Worm (Caenorhabditis elegans) whole organism, young adult: ENCODE results near the gene pals-19.

ENCODE experiments used
- F10E7.11 ChIP-seq: sonication (generic microtip); optimal IDR thresholded peaks from 2 replicates; lab custom pipeline; 2017; ENCODE audit warnings: mild to moderate bottlenecking, missing genetic modification characterization, moderate library complexity, missing compliant biosample characterization
- F37B4.10 ChIP-seq: fragments of 200-800 bp; sonication (Bioruptor generic); IDR thresholded peaks from 2 replicates; pipeline ENCODE4 v1.3.6; 2022; ENCODE audit warnings: missing genetic modification characterization, missing compliant biosample characterization
- F49E8.2 ChIP-seq: sonication (generic microtip); optimal IDR thresholded peaks from 3 replicates; lab custom pipeline; 2017; ENCODE audit warnings: missing genetic modification characterization, mild to moderate bottlenecking, missing compliant biosample characterization, antibody characterized with exemption, moderate library complexity; ENCODE audit not compliant: insufficient read depth
- F52B5.7 ChIP-seq: sonication (generic microtip); optimal IDR thresholded peaks from 2 replicates; lab custom pipeline; 2016; ENCODE audit warnings: mild to moderate bottlenecking, missing genetic modification characterization, missing compliant biosample characterization
- F57A8.1 ChIP-seq: fragments of 200-800 bp; sonication (Bioruptor generic); optimal IDR thresholded peaks from 2 replicates; lab custom pipeline; 2018; ENCODE audit warnings: mild to moderate bottlenecking, missing genetic modification characterization, moderate library complexity, missing compliant biosample characterization
- K12H6.12 ChIP-seq: fragments of 200-800 bp; sonication (Bioruptor generic); optimal IDR thresholded peaks from 2 replicates; lab custom pipeline; 2018; ENCODE audit warnings: mild to moderate bottlenecking, missing genetic modification characterization, missing compliant biosample characterization
- T07F8.4 ChIP-seq: sonication (generic microtip); optimal IDR thresholded peaks from 2 replicates; lab custom pipeline; 2016; ENCODE audit warnings: mild to moderate bottlenecking, missing genetic modification characterization, moderate library complexity, missing compliant biosample characterization
- T26A5.8 ChIP-seq: sonication (generic microtip); optimal IDR thresholded peaks from 2 replicates; lab custom pipeline; 2016; ENCODE audit warnings: missing genetic modification characterization, missing compliant biosample characterization
- Y56A3A.18 ChIP-seq: fragments of 200-800 bp; sonication (Bioruptor generic); IDR thresholded peaks from 2 replicates; pipeline ENCODE4 v1.3.6; 2022; ENCODE audit warnings: missing genetic modification reagents, missing genetic modification characterization, missing compliant biosample characterization
- Y95B8A.8 ChIP-seq: fragments of 200-800 bp; sonication (Bioruptor generic); IDR thresholded peaks from 2 replicates; pipeline ENCODE4 v1.3.6; 2022; ENCODE audit warnings: missing genetic modification reagents, missing genetic modification characterization, missing compliant biosample characterization
- akir-1 ChIP-seq: fragments of 200-800 bp; sonication (Bioruptor generic); optimal IDR thresholded peaks from 2 replicates; lab custom pipeline; 2018; ENCODE audit warnings: mild to moderate bottlenecking, missing genetic modification characterization, moderate library complexity, missing compliant biosample characterization
- aptf-2 ChIP-seq: fragments of 200-800 bp; sonication (Bioruptor generic); conservative IDR thresholded peaks from 2 replicates; pipeline ENCODE4 v1.3.6; 2022; ENCODE audit warnings: missing genetic modification reagents, missing genetic modification characterization, missing compliant biosample characterization
- atf-7 ChIP-seq: sonication (generic microtip); optimal IDR thresholded peaks from 2 replicates; lab custom pipeline; 2017; ENCODE audit warnings: mild to moderate bottlenecking, missing genetic modification characterization, missing compliant biosample characterization
- attf-3 ChIP-seq: fragments of 200-800 bp; sonication (Bioruptor generic); conservative IDR thresholded peaks from 2 replicates; pipeline ENCODE4 v1.3.6; 2022; ENCODE audit warnings: missing genetic modification reagents, missing genetic modification characterization, missing compliant biosample characterization
- attf-6 ChIP-seq: fragments of 200-800 bp; sonication (Bioruptor generic); IDR thresholded peaks from 2 replicates; pipeline ENCODE4 v1.3.6; 2022; ENCODE audit warnings: missing genetic modification reagents, missing genetic modification characterization, missing compliant biosample characterization
- bed-2 ChIP-seq: fragments of 200-800 bp; sonication (Bioruptor generic); IDR thresholded peaks from 2 replicates; pipeline ENCODE4 v1.3.6; 2022; ENCODE audit warnings: missing genetic modification reagents, missing genetic modification characterization, missing compliant biosample characterization
- cebp-2 ChIP-seq: fragments of 200-800 bp; sonication (Bioruptor generic); IDR thresholded peaks from 2 replicates; pipeline ENCODE4 v1.3.6; 2022; ENCODE audit warnings: missing genetic modification characterization, missing compliant biosample characterization
- egrh-3 ChIP-seq: fragments of 200-800 bp; sonication (Bioruptor generic); IDR thresholded peaks from 2 replicates; pipeline ENCODE4 v1.3.6; 2022; ENCODE audit warnings: missing genetic modification reagents, missing genetic modification characterization, missing compliant biosample characterization
- hmg-1.2 ChIP-seq: fragments of 200-800 bp; sonication (Bioruptor generic); IDR thresholded peaks from 2 replicates; pipeline ENCODE4 v1.3.6; 2022; ENCODE audit warnings: missing genetic modification reagents, missing genetic modification characterization, missing compliant biosample characterization
- hrde-1 ChIP-seq: sonication (generic microtip); optimal IDR thresholded peaks from 2 replicates; lab custom pipeline; 2016; ENCODE audit warnings: missing genetic modification characterization, mild to moderate bottlenecking, missing compliant biosample characterization, moderate library complexity, missing genotype, missing genetic modification reagents, borderline replicate concordance
- hsf-1 ChIP-seq: fragments of 200-800 bp; sonication (Bioruptor generic); IDR thresholded peaks from 2 replicates; pipeline ENCODE4 v1.3.6; 2022; ENCODE audit warnings: missing genetic modification reagents, missing genetic modification characterization, missing compliant biosample characterization
- let-607 ChIP-seq, 2 experiments: fragments of 200-800 bp in 1 of 2; sonication (Bioruptor generic) in 1 of 2; sonication (generic microtip) in 1 of 2; optimal IDR thresholded peaks; 2 replicates each; lab custom pipeline; 2016 to 2018; ENCODE audit warnings: mild to moderate bottlenecking in 2 of 2, missing compliant biosample characterization in 2 of 2, missing genetic modification characterization in 2 of 2, moderate library complexity in 2 of 2, missing genotype in 1 of 2
- lin-35 ChIP-seq, 3 experiments: fragments of 150-350 bp in 2 of 3; sonication (generic microtip) in 1 of 3; optimal IDR thresholded peaks; 2 replicates each; lab custom pipeline; 2014 to 2018; ENCODE audit warnings: missing biosample characterization in 3 of 3, missing genetic modification characterization in 3 of 3, missing genetic modification reagents in 3 of 3
- lin-54 ChIP-seq: fragments of 200-800 bp; sonication (Bioruptor generic); optimal IDR thresholded peaks from 2 replicates; lab custom pipeline; 2018; ENCODE audit warnings: mild to moderate bottlenecking, missing genetic modification characterization, missing compliant biosample characterization
- lir-1 ChIP-seq: fragments of 200-800 bp; sonication (Bioruptor generic); conservative IDR thresholded peaks from 2 replicates; pipeline ENCODE4 v1.3.6; 2022; ENCODE audit warnings: missing genetic modification reagents, missing genetic modification characterization, missing compliant biosample characterization
- madf-10 ChIP-seq: sonication (generic microtip); optimal IDR thresholded peaks from 2 replicates; lab custom pipeline; 2016; ENCODE audit warnings: mild to moderate bottlenecking, missing genetic modification characterization, missing compliant biosample characterization
- madf-3 ChIP-seq: fragments of 200-800 bp; sonication (Bioruptor generic); IDR thresholded peaks from 2 replicates; pipeline ENCODE4 v1.3.6; 2022; ENCODE audit warnings: missing genetic modification reagents, missing genetic modification characterization, missing compliant biosample characterization
- madf-8 ChIP-seq: fragments of 200-800 bp; sonication (Bioruptor generic); conservative IDR thresholded peaks from 2 replicates; pipeline ENCODE4 v1.3.6; 2022; ENCODE audit warnings: missing genetic modification reagents, missing genetic modification characterization, missing compliant biosample characterization
- mcd-1 ChIP-seq: fragments of 200-800 bp; sonication (Bioruptor generic); IDR thresholded peaks from 2 replicates; pipeline ENCODE4 v1.3.6; 2022; ENCODE audit warnings: missing genetic modification reagents, missing genetic modification characterization, missing compliant biosample characterization
- mes-4 ChIP-seq: sonication (generic microtip); optimal IDR thresholded peaks from 2 replicates; lab custom pipeline; 2016; ENCODE audit warnings: missing genotype, missing genetic modification characterization, missing compliant biosample characterization
- mxl-1 ChIP-seq: sonication (generic microtip); optimal IDR thresholded peaks from 2 replicates; lab custom pipeline; 2016; ENCODE audit warnings: missing genetic modification characterization, missing compliant biosample characterization
- nfya-1 ChIP-seq: sonication (generic microtip); optimal IDR thresholded peaks from 2 replicates; lab custom pipeline; 2017; ENCODE audit warnings: antibody characterized with exemption, missing compliant biosample characterization, missing genetic modification characterization, borderline replicate concordance; ENCODE audit not compliant: insufficient read depth
- nfya-2 ChIP-seq: fragments of 200-800 bp; sonication (Bioruptor generic); IDR thresholded peaks from 2 replicates; pipeline ENCODE4 v1.3.6; 2022; ENCODE audit warnings: missing genetic modification reagents, missing genetic modification characterization, missing compliant biosample characterization
- nhr-80 ChIP-seq: sonication (generic microtip); optimal IDR thresholded peaks from 2 replicates; lab custom pipeline; 2016; ENCODE audit warnings: missing genetic modification characterization, missing compliant biosample characterization
- rec-8 ChIP-seq, 2 experiments: sonication (generic microtip); optimal IDR thresholded peaks; 2 replicates each; lab custom pipeline; 2016; ENCODE audit warnings: mild to moderate bottlenecking in 2 of 2, missing genetic modification characterization in 2 of 2, missing genetic modification reagents in 2 of 2, missing genotype in 2 of 2, missing biosample characterization in 1 of 2, missing compliant biosample characterization in 1 of 2, moderate library complexity in 1 of 2
- repo-1 ChIP-seq: sonication (generic microtip); optimal IDR thresholded peaks from 2 replicates; lab custom pipeline; 2017; ENCODE audit warnings: mild to moderate bottlenecking, missing genetic modification characterization, missing compliant biosample characterization
- snpc-3.4 ChIP-seq: sonication (generic microtip); optimal IDR thresholded peaks from 2 replicates; lab custom pipeline; 2017; ENCODE audit warnings: missing genetic modification characterization, mild to moderate bottlenecking, missing compliant biosample characterization, antibody characterized with exemption, moderate library complexity, missing genotype, missing genetic modification reagents
- tbx-9 ChIP-seq: sonication (generic microtip); optimal IDR thresholded peaks from 2 replicates; lab custom pipeline; 2016; ENCODE audit warnings: borderline replicate concordance, missing genetic modification characterization, inconsistent platforms, missing compliant biosample characterization
- zim-3 ChIP-seq: sonication (generic microtip); optimal IDR thresholded peaks from 2 replicates; lab custom pipeline; 2017; ENCODE audit warnings: mild to moderate bottlenecking, missing genetic modification characterization, moderate library complexity, missing compliant biosample characterization
- ztf-18 ChIP-seq: sonication (generic microtip); optimal IDR thresholded peaks from 2 replicates; lab custom pipeline; 2016; ENCODE audit warnings: missing genotype, mild to moderate bottlenecking, missing genetic modification characterization, missing compliant biosample characterization
- ztf-22 ChIP-seq: fragments of 200-800 bp; sonication (Bioruptor generic); optimal IDR thresholded peaks from 2 replicates; lab custom pipeline; 2018; ENCODE audit warnings: mild to moderate bottlenecking, missing genetic modification characterization, moderate library complexity, missing compliant biosample characterization
- ztf-6 ChIP-seq: fragments of 200-800 bp; sonication (Bioruptor generic); IDR thresholded peaks from 2 replicates; pipeline ENCODE4 v1.3.6; 2022; ENCODE audit warnings: missing genetic modification reagents, missing genetic modification characterization, missing compliant biosample characterization

Gene pals-19

DNA sequence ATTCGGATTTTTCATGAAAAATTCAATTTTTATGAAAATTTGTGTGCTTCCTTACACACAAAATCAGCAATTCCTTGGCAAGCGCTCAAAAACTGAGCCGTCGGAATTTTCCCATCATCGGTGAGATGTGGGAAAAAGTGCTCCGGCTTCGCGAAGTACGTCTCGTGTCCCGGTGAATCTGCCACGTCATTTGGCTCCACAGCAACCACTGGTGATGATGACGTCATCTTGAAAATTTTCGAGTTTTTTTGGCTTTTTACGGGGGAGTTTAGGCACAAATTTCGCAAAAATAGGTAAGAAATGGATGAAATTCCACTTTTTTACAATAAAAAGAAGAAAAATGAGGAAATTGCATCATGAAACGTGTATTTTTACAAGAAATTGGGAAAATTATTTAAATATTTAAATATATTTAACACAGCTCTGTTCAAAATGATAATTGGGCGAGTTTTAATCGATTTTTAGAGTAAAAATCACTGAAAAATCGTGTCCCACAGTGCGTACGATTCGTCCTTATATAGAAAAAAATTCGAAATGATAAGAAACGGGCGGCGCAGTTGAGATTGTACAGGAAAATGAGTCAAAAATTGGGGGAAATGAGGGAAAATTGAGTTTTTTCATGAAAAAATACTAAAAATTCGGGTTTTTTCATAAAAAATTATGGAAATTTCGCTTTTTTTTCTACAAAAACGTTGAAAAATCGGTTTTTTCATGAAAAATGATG, 12.3 kb downstream of the pals-19 start, which contains the start of gene Y82E9BR.14:
Gene Y82E9BR.14 (minus strand): TSS at position 227 of the 724 bp plus-strand sequence.
- no peak for TF ChIP-seq zim-3 (tag; lab: Kevin White, UChicago)
- no peak for TF ChIP-seq F52B5.7
- no peak for TF ChIP-seq rec-8 (tag; optimal IDR thresholded peaks at IDR 0.05; lab: Kevin White, UChicago)
- TF ChIP-seq atf-7 (tag; lab: Kevin White, UChicago) = peak; percentile 74
- TF ChIP-seq F37B4.10 = no peak
- no peak for TF ChIP-seq bed-2
- no peak for TF ChIP-seq nfya-2 (GFP tag; lab: Robert Waterston, UW)
- TF ChIP-seq ztf-18 (tag; lab: Kevin White, UChicago) = no peak
- no peak for TF ChIP-seq attf-3 (GFP tag; lab: Robert Waterston, UW)
- TF ChIP-seq hmg-1.2 = 0 out of 2 replicates have a peak, but pooled peaks have one; percentile 9
- no peak for TF ChIP-seq mcd-1 (GFP tag; lab: Robert Waterston, UW)
- TF ChIP-seq hsf-1 (GFP tag; lab: Robert Waterston, UW) = peak; percentile 42
- peak; percentile 10 for TF ChIP-seq T26A5.8 (tag; lab: Kevin White, UChicago)
- TF ChIP-seq repo-1 (tag; lab: Kevin White, UChicago) = no peak
- no peak for TF ChIP-seq akir-1 (GFP tag; lab: Kevin White, UChicago)
- TF ChIP-seq madf-8 = no peak
- peak; percentile 53 for TF ChIP-seq nhr-80 (tag; lab: Kevin White, UChicago)
- no peak for TF ChIP-seq nfya-1
- no peak for TF ChIP-seq ztf-22 (GFP tag; lab: Kevin White, UChicago)
- no peak for TF ChIP-seq lin-35 (GFP tag; optimal IDR thresholded peaks at IDR 0.05; lab: Kevin White, UChicago)
- TF ChIP-seq madf-3 (GFP tag; lab: Robert Waterston, UW) = peak; percentile 85
- no peak for TF ChIP-seq F57A8.1 (GFP tag; lab: Kevin White, UChicago)

DNA sequence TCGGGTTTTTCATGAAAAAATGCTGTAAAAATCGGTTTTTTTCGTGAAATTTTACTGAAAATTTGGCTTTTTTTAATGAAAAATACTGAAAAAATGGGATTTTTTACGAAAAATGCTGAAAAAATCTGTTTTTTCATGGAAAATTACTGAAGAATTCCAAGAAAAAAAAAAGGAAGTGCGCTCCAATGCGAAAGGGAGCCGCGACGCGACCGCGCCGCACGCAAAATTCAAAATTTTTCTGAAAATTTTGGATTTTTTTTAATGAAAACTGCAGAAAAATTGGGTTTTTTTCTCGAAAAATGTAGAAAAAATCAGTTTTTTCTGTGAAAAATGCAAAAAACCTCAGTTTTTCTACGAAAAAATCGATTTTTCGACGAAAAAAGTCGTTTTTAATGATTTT, 14.8 kb downstream of the pals-19 start:
- TF ChIP-seq mcd-1 (GFP tag; lab: Robert Waterston, UW) (peak; percentile 33; the same call in 1 of the 2 replicates), lin-54 (GFP tag; lab: Kevin White, UChicago) (peak; percentile 19), madf-3 (GFP tag; lab: Robert Waterston, UW) (peak; percentile 94), mxl-1 (tag; lab: Kevin White, UChicago) (no peak)
- TF ChIP-seq, all 124 proteins: peak for 3

DNA sequence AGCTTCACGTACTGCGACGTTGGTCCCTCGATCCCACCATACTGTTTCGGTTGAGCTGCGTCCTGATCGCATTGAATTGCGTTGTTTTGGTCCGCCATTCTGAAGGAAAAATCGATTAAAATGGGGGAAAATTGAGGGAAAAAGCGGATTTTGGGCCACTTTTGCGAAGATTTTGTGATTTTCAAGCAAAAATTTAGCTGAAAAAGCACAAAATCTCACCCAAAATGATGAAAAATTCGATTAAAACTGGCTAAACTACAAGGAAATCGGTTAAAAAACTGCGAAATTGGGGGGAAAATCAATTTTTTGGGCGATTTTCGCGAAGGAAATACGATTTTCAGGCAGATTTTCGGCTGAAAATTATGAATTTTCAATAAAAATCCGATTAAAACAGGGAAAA, 15.3 kb downstream of the pals-19 start, which contains the start of gene elc-1:
Gene elc-1 (minus strand): TSS at position 101 of the 400 bp plus-strand sequence.
- TF ChIP-seq let-607 (tag; optimal IDR thresholded peaks at IDR 0.05; lab: Kevin White, UChicago) (no peak), T07F8.4 (tag; lab: Kevin White, UChicago) (no peak), Y95B8A.8 (GFP tag; lab: Robert Waterston, UW) (no peak), mes-4 (tag; lab: Kevin White, UChicago) (no peak), madf-8 (no peak), F49E8.2 (tag; lab: Kevin White, UChicago) (no peak)

DNA sequence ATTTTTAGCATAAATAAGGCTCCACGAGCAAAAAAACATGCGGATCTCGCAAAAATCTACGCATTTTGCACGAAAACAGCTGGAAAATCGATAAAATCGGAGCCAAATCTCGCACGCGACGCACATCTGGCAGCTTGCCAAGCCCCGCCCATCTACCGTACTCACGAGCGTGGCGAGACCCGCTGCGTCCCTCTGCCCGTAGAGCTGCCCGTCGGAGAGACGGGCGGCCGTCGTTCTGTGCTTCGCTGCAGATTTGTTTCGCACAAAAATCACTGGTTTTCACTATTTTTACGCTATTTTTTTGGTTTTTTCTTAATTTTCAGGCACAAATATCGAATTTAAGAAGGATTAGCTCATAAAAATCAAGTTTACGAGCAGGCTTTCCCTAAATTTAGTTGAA, 17.0 kb downstream of the pals-19 start:
- 0 out of 2 replicates have a peak, but pooled peaks have one; percentile 36 for TF ChIP-seq lir-1 (GFP tag; lab: Robert Waterston, UW)
- no peak for TF ChIP-seq tbx-9
- TF ChIP-seq aptf-2 (GFP tag; lab: Robert Waterston, UW) = no peak
- TF ChIP-seq Y56A3A.18 = 0 out of 2 replicates have a peak, but pooled peaks have one; percentile 15
- TF ChIP-seq F10E7.11 (tag; lab: Kevin White, UChicago) = no peak
- TF ChIP-seq madf-10 (tag; lab: Kevin White, UChicago) = peak; percentile 71
- no peak for TF ChIP-seq cebp-2 (GFP tag; lab: Robert Waterston, UW)
- TF ChIP-seq ztf-22 (GFP tag; lab: Kevin White, UChicago) = no peak
- TF ChIP-seq snpc-3.4 (tag; lab: Kevin White, UChicago) = peak; percentile 32
- TF ChIP-seq hrde-1 (tag; lab: Kevin White, UChicago) = no peak
- TF ChIP-seq egrh-3 (GFP tag; lab: Robert Waterston, UW) = peak; percentile 89
- TF ChIP-seq bed-2 = no peak
- peak; percentile 78 for TF ChIP-seq K12H6.12 (tag; lab: Kevin White, UChicago)
- no peak for TF ChIP-seq ztf-6 (GFP tag; lab: Robert Waterston, UW)
- TF ChIP-seq attf-6 (GFP tag; lab: Robert Waterston, UW) = no peak
